Fruit fly (Drosophila melanogaster) Kc167 (cell line): ENCODE measurements around the gene CG14667.

Experiments used
- Myc ChIP-seq: fragments of >200 bp; optimal IDR thresholded peaks from 2 replicates; lab custom pipeline; 2017; ENCODE audit warnings: missing external identifiers
- h ChIP-seq: fragments of >200 bp; optimal IDR thresholded peaks from 3 replicates; lab custom pipeline; 2018; ENCODE audit warnings: missing external identifiers
- insv ChIP-seq: fragments of >200 bp; optimal IDR thresholded peaks from 3 replicates; lab custom pipeline; 2018; ENCODE audit warnings: missing external identifiers

- TF ChIP-seq h (lab: Kevin White, UChicago) = no peak
- TF ChIP-seq insv (lab: Kevin White, UChicago) = no peak
- TF ChIP-seq Myc (lab: Kevin White, UChicago) = no peak
These were observed 17.8 kb downstream of the CG14667 start, which contains the start of gene kkv for dm6 chr3R:5392621-5393020.
